Fruit fly (Drosophila melanogaster): Measurements from ENCODE around the gene Trhn.

The Trhn gene

dm6 chr3L:1206682-1207421 is 13.9 kb upstream of the Trhn start, which contains the start of gene LysB:
Gene LysB (plus strand): TSS chr3L:1207371.
- TF ChIP-seq CG8478 (optimal IDR thresholded peaks at IDR 0.05) (no peak), usp (GFP tag; optimal IDR thresholded peaks at IDR 0.05) (no peak), pan (optimal IDR thresholded peaks at IDR 0.05) (no peak), EcR (GFP tag; optimal IDR thresholded peaks at IDR 0.05) (no peak), psq (optimal IDR thresholded peaks at IDR 0.05) (no peak), Dll (optimal IDR thresholded peaks at IDR 0.05) (no peak)

DNA sequence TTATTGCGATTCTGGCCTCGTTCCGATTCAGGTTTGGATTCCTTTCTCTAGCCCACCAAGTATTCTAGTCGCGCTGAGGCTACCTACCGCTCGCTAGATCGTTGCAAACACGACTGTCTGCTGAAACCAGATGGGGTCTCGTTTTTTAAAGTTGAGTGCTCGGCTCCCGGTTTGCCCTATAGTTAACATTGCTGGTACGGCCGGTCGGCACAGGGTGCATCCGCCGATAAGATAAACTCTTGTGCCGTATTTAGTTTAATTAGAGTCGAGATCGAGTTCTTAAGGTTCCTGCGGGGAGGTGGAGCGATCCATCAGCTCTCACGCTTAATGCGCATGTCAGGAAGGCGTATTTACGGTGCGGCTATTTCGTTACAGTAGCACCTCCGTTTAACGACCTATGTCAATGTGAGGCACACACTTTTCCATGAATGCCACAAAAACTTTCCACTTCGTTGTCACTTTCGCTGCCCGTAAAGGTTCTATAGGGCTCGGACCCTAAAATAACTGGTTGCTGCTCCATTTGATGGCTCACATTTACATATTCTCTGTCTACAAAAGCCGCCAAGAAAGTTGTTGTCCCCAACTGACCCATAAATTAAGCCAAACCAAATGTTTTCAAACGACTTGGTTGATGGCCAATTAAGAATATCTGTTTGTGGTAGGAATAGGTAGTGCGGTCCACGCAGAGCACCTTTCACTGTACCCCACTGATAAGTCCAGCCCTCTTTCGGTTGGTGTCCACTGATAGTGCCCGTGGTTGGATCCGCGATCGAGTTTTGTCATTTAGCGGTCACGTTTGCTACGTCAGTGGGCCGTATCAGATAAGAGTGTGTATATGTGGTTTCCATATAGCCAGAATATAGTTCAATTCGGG is 11.9 kb upstream of the Trhn start, which contains the start of gene CG9119:
Gene CG9119 (minus strand): TSS at position 122 of the 874 bp plus-strand sequence.
- TF ChIP-seq usp (GFP tag; optimal IDR thresholded peaks at IDR 0.05) (no peak), Dll (optimal IDR thresholded peaks at IDR 0.05) (no peak), psq (optimal IDR thresholded peaks at IDR 0.05) (no peak), CG8478 (optimal IDR thresholded peaks at IDR 0.05) (no peak), EcR (GFP tag; optimal IDR thresholded peaks at IDR 0.05) (no peak), pan (optimal IDR thresholded peaks at IDR 0.05) (no peak)

- no peak for TF ChIP-seq pan (optimal IDR thresholded peaks at IDR 0.05)
- no peak for TF ChIP-seq Dll (optimal IDR thresholded peaks at IDR 0.05)
- TF ChIP-seq usp (GFP tag; optimal IDR thresholded peaks at IDR 0.05): no peak
- TF ChIP-seq EcR (GFP tag; optimal IDR thresholded peaks at IDR 0.05): no peak
- TF ChIP-seq CG8478 (optimal IDR thresholded peaks at IDR 0.05): no peak
- no peak for TF ChIP-seq psq (optimal IDR thresholded peaks at IDR 0.05)
These were observed 11.0 kb upstream of the Trhn start for dm6 chr3L:1203855-1204431.

- TF ChIP-seq EcR (GFP tag; optimal IDR thresholded peaks at IDR 0.05): no peak
- no peak for TF ChIP-seq pan (optimal IDR thresholded peaks at IDR 0.05)
- no peak for TF ChIP-seq psq (optimal IDR thresholded peaks at IDR 0.05)
- no peak for TF ChIP-seq usp (GFP tag; optimal IDR thresholded peaks at IDR 0.05)
- no peak for TF ChIP-seq Dll (optimal IDR thresholded peaks at IDR 0.05)
- no peak for TF ChIP-seq CG8478 (optimal IDR thresholded peaks at IDR 0.05)
These were observed 9.7 kb upstream of the Trhn start, which contains the start of gene meep for dm6 chr3L:1202588-1203195. Gene meep (minus strand): TSS chr3L:1203036.

DNA sequence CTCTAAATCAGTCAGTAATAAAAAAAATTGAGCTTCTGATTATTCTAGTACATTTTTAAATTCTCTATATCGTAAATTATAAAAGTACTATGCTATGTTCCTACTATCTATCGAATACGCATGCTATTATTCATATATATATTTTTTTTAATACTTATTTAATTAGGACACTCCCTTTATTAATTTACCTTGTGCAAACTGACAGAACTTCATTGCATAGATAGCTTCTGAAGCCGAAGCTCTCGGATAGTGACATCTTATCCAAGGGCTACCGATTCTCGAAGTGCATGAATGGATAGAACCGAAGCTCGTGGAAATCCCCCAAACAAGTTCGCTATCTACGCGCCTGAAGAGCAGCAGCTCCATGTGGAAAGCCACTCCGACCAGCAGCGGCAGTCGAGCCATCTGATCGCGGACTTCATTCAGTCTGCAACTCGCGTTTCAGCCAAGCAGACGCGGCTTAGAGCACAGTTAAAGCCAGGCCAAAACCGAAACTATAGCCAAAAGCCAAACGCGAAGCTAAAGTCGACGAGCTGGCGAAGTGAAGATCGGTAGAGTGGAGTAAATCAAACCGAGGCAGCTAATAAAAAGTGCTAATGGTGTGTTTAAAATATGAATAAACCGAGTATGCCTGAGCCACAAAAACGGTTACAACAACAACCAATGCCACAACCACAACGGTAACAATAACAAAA is 7.5 kb upstream of the Trhn start, which contains the start of gene mwh:
Gene mwh (plus strand): TSS at position 430 of the 695 bp plus-strand sequence.
- TF ChIP-seq EcR (GFP tag; optimal IDR thresholded peaks at IDR 0.05) (no peak), Dll (optimal IDR thresholded peaks at IDR 0.05) (no peak), pan (optimal IDR thresholded peaks at IDR 0.05) (no peak), psq (optimal IDR thresholded peaks at IDR 0.05) (no peak), CG8478 (optimal IDR thresholded peaks at IDR 0.05) (no peak), usp (GFP tag; optimal IDR thresholded peaks at IDR 0.05) (no peak)

DNA sequence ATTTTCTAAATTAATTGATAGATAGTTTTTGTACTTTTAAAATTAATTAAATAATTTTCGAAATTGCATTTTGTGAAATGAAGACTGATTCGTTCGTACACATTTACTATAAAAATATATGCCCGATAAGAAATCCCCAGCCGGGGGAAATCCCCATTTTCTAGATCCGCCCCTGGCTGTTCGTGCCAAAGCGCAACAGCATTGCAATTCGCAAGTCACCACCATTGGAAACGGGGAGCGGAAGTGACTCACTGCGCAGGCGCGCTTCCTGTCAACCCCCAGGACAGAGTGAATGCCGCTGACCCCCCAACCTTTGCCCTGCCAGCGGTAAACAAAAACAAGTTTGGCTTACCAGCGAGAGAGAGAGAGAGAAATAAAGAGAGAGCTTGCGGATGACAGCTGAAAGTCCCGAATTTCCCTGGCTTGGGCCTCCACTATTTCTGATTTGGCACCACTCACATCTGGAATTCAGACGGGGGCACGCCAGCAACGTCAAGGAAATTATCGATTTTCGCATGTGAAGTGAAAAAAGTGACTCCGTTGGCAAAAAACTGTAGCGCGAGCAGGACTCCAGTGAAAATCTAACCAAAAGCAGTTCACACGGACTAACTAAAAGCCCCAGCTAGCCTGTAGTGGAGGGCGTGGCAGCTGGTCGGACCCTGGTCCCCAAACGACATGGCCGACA is 3.0 kb upstream of the Trhn start, which contains the start of gene Aplip1:
Gene Aplip1 (plus strand): TSS at position 450 of the 685 bp plus-strand sequence.
- no peak for TF ChIP-seq CG8478 (optimal IDR thresholded peaks at IDR 0.05)
- TF ChIP-seq EcR (GFP tag; optimal IDR thresholded peaks at IDR 0.05): no peak
- no peak for TF ChIP-seq psq (optimal IDR thresholded peaks at IDR 0.05)
- no peak for TF ChIP-seq usp (GFP tag; optimal IDR thresholded peaks at IDR 0.05)
- TF ChIP-seq pan (optimal IDR thresholded peaks at IDR 0.05): no peak
- TF ChIP-seq Dll (optimal IDR thresholded peaks at IDR 0.05): no peak

DNA sequence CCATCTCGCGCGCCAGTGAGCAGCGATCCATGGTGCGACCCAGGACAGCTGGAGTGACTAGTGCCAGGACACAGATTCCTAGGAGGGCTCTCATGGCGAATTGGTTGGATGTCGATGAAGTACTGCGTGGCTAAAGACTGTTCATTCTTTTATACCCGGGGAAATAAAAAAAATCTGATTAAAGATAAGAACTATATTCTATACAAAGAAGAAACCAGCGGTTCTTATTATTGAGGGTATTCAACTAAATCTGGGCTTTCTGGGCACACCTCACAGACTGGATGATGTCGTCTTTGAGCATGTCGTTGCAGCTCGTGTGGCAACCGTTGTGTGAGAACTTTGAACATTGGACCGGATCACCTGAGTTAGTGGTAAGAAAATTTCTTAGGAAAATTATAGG is 2.2 kb upstream of the Trhn start, which contains the start of gene LysX:
Gene LysX (minus strand): TSS at position 101 of the 400 bp plus-strand sequence.
- no peak for TF ChIP-seq EcR (GFP tag; optimal IDR thresholded peaks at IDR 0.05)
- TF ChIP-seq usp (GFP tag; optimal IDR thresholded peaks at IDR 0.05): no peak
- no peak for TF ChIP-seq CG8478 (optimal IDR thresholded peaks at IDR 0.05)
- TF ChIP-seq psq (optimal IDR thresholded peaks at IDR 0.05): no peak
- no peak for TF ChIP-seq Dll (optimal IDR thresholded peaks at IDR 0.05)
- TF ChIP-seq pan (optimal IDR thresholded peaks at IDR 0.05): no peak

- TF ChIP-seq psq (optimal IDR thresholded peaks at IDR 0.05): no peak
- no peak for TF ChIP-seq CG8478 (optimal IDR thresholded peaks at IDR 0.05)
- TF ChIP-seq Dll (optimal IDR thresholded peaks at IDR 0.05): no peak
- no peak for TF ChIP-seq pan (optimal IDR thresholded peaks at IDR 0.05)
- no peak for TF ChIP-seq usp (GFP tag; optimal IDR thresholded peaks at IDR 0.05)
- no peak for TF ChIP-seq EcR (GFP tag; optimal IDR thresholded peaks at IDR 0.05)
These were observed 3.9 kb downstream of the Trhn start, which contains the start of gene CG13912 for dm6 chr3L:1188936-1189659. Gene CG13912 (plus strand): TSS chr3L:1189588.

dm6 chr3L:1183467-1183866 is 9.5 kb downstream of the Trhn start:
- no peak for TF ChIP-seq CG8478 (optimal IDR thresholded peaks at IDR 0.05)
- no peak for TF ChIP-seq psq (optimal IDR thresholded peaks at IDR 0.05)
- no peak for TF ChIP-seq usp (GFP tag; optimal IDR thresholded peaks at IDR 0.05)
- TF ChIP-seq EcR (GFP tag; optimal IDR thresholded peaks at IDR 0.05): no peak
- no peak for TF ChIP-seq Dll (optimal IDR thresholded peaks at IDR 0.05)
- TF ChIP-seq pan (optimal IDR thresholded peaks at IDR 0.05): no peak

Measured in whole organism.